Worm (Caenorhabditis elegans) whole organism, L2 larva: Measurements from ENCODE around the gene F35C11.4.

ENCODE experiments used
- aly-2 ChIP-seq: fragments of 150-350 bp; optimal IDR thresholded peaks from 2 replicates; lab custom pipeline; 2014; ENCODE audit warnings: missing biosample characterization, missing genetic modification characterization
- ama-1 ChIP-seq: fragments of 150-350 bp; optimal IDR thresholded peaks from 2 replicates; lab custom pipeline; 2018; ENCODE audit warnings: inconsistent platforms
- nhr-237 ChIP-seq: fragments of 150-350 bp; optimal IDR thresholded peaks from 2 replicates; lab custom pipeline; 2014; ENCODE audit warnings: missing biosample characterization, missing genetic modification characterization
- ztf-4 ChIP-seq: fragments of 150-350 bp; optimal IDR thresholded peaks from 2 replicates; lab custom pipeline; 2014; ENCODE audit warnings: missing biosample characterization, missing genetic modification characterization

DNA sequence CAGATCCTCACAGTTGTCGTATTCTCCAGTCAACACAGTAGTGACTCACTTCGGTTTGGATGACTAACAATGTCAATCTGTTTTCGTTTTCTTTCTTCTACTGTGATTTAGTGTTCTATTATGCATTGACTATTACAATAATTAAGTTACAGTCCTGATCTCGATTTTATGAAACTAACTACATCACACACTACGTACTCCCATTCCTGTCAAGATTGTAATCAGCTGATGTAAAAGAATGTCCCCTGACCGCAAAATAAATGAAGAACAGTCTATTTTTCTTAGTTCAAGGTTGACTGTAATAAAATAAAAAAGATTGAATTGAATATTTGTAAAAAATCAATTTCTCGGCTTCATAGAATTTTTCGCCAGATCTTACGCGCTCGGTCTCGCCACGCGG is 23.5 kb upstream of the F35C11.4 start:
- TF ChIP-seq aly-2 (tag; lab: Kevin White, UChicago): no peak
- TF ChIP-seq nhr-237 (tag; lab: Kevin White, UChicago): no peak
- TF ChIP-seq ztf-4: no peak
- TF ChIP-seq ama-1 (lab: Kevin White, UChicago): no peak
